Worm (Caenorhabditis elegans): ENCODE measurements around the gene mans-3.

DNA sequence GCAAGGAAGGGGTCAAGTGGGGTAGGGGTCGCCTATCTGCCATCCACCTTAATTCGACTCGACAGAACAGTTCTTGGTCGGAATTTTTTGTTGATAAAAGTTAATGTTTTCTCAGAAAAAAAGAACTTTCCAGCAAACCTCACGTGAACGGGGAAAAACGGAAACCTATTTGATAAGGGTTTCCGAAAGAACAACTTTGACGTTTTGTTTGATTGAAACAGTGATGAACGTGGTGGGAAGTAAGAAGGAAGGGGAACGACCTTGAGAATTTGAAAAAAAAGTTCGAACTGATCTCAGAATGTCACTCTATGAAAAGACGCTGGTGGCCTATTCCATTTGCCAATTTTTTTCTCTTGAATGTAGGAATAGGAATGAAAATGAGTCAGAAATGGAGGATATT lies 42.8 kb upstream of the mans-3 start:
- TF ChIP-seq unc-62 (GFP tag; optimal IDR thresholded peaks at IDR 0.05) (no peak), snpc-3.4 (tag; optimal IDR thresholded peaks at IDR 0.05) (no peak), madf-8 (GFP tag; conservative IDR thresholded peaks at IDR 0.05) (no peak), pha-4 (tag; optimal IDR thresholded peaks at IDR 0.05) (no peak), rpc-1 (optimal IDR thresholded peaks at IDR 0.05) (no peak), rpc-1 (tag; optimal IDR thresholded peaks at IDR 0.05) (no peak), nhr-120 (GFP tag; IDR thresholded peaks at IDR 0.05) (no peak), mes-4 (tag; optimal IDR thresholded peaks at IDR 0.05) (no peak), snpc-1.1 (tag; optimal IDR thresholded peaks at IDR 0.05; ENCODE audit: insufficient read depth) (no peak), die-1 (tag; optimal IDR thresholded peaks at IDR 0.05) (no peak), zfh-2 (GFP tag; conservative IDR thresholded peaks at IDR 0.05) (no peak), sea-2 (GFP tag; IDR thresholded peaks at IDR 0.05) (no peak)
